Worm (Caenorhabditis elegans): ENCODE measurements around the gene srlf-28.

Gene srlf-28

ce11 chrIV:14387766-14388553 lies 44.3 kb upstream of the srlf-28 start:
- no peak for TF ChIP-seq ztf-1 (GFP tag; conservative IDR thresholded peaks at IDR 0.05)
- TF ChIP-seq nhr-129 (tag; optimal IDR thresholded peaks at IDR 0.05), result no peak
- no peak for TF ChIP-seq snpc-4 (tag; optimal IDR thresholded peaks at IDR 0.05)
- no peak for TF ChIP-seq elt-1 (tag; optimal IDR thresholded peaks at IDR 0.05)
- no peak for TF ChIP-seq nhr-10 (tag; optimal IDR thresholded peaks at IDR 0.05)
- TF ChIP-seq mab-5 (tag; optimal IDR thresholded peaks at IDR 0.05), result no peak
- TF ChIP-seq nhr-237 (tag; optimal IDR thresholded peaks at IDR 0.05), result no peak
- no peak for TF ChIP-seq unc-62 (GFP tag; optimal IDR thresholded peaks at IDR 0.05)
- TF ChIP-seq sma-9 (GFP tag; optimal IDR thresholded peaks at IDR 0.05), result no peak
- no peak for TF ChIP-seq sma-9 (tag; optimal IDR thresholded peaks at IDR 0.05)
- no peak for TF ChIP-seq mdl-1 (tag; optimal IDR thresholded peaks at IDR 0.05)

- peak; percentile 14 for TF ChIP-seq nhr-129 (tag; optimal IDR thresholded peaks at IDR 0.05)
- TF ChIP-seq nhr-77 (tag; optimal IDR thresholded peaks at IDR 0.05), result no peak
Measured at ce11 chrIV:14385140-14385539, 41.5 kb upstream of the srlf-28 start.

ce11 chrIV:14384194-14384593 lies 40.5 kb upstream of the srlf-28 start:
- TF ChIP-seq aly-2 (tag; optimal IDR thresholded peaks at IDR 0.05), result no peak
- no peak for TF ChIP-seq alr-1 (tag; optimal IDR thresholded peaks at IDR 0.05)

ce11 chrIV:14383474-14383873 lies 39.8 kb upstream of the srlf-28 start, which contains the start of gene paqr-3:
TSS of gene paqr-3 (minus strand) at chrIV:14383683.
- TF ChIP-seq unc-62 (GFP tag; optimal IDR thresholded peaks at IDR 0.05) (no peak), peb-1 (tag; optimal IDR thresholded peaks at IDR 0.05) (no peak), elt-3 (tag; optimal IDR thresholded peaks at IDR 0.05) (no peak), mdl-1 (tag; optimal IDR thresholded peaks at IDR 0.05) (no peak), mab-5 (tag; optimal IDR thresholded peaks at IDR 0.05) (no peak), ama-1 (optimal IDR thresholded peaks at IDR 0.05) (no peak), zag-1 (tag; optimal IDR thresholded peaks at IDR 0.05) (no peak), snpc-4 (tag; optimal IDR thresholded peaks at IDR 0.05) (no peak), ceh-16 (tag; optimal IDR thresholded peaks at IDR 0.05) (no peak), lin-11 (tag; optimal IDR thresholded peaks at IDR 0.05) (no peak), nhr-12 (tag; optimal IDR thresholded peaks at IDR 0.05) (no peak), nhr-23 (tag; optimal IDR thresholded peaks at IDR 0.05) (no peak)

ce11 chrIV:14379191-14379590 lies 35.5 kb upstream of the srlf-28 start:
- TF ChIP-seq nhr-10 (tag; optimal IDR thresholded peaks at IDR 0.05), result no peak
- no peak for TF ChIP-seq lsy-2 (tag; optimal IDR thresholded peaks at IDR 0.05)
- TF ChIP-seq nhr-23 (tag; optimal IDR thresholded peaks at IDR 0.05), result no peak
- no peak for TF ChIP-seq lin-13 (GFP tag; optimal IDR thresholded peaks at IDR 0.05)
- TF ChIP-seq lin-39 (tag; optimal IDR thresholded peaks at IDR 0.05), result no peak
- TF ChIP-seq ztf-11 (tag; optimal IDR thresholded peaks at IDR 0.05), result no peak
- TF ChIP-seq snpc-4 (tag; optimal IDR thresholded peaks at IDR 0.05), result no peak

ce11 chrIV:14377850-14378249 lies 34.2 kb upstream of the srlf-28 start:
- TF ChIP-seq elt-1 (tag; optimal IDR thresholded peaks at IDR 0.05) (no peak), ceh-16 (tag; optimal IDR thresholded peaks at IDR 0.05) (no peak), lsy-2 (tag; optimal IDR thresholded peaks at IDR 0.05) (no peak), ama-1 (optimal IDR thresholded peaks at IDR 0.05) (no peak), aly-2 (tag; optimal IDR thresholded peaks at IDR 0.05) (no peak), alr-1 (tag; optimal IDR thresholded peaks at IDR 0.05) (no peak), dmd-4 (tag; optimal IDR thresholded peaks at IDR 0.05) (no peak), crh-2 (tag; optimal IDR thresholded peaks at IDR 0.05) (no peak), nhr-129 (tag; optimal IDR thresholded peaks at IDR 0.05) (no peak), nhr-23 (tag; optimal IDR thresholded peaks at IDR 0.05) (no peak), ztf-11 (tag; optimal IDR thresholded peaks at IDR 0.05) (no peak), mab-5 (tag; optimal IDR thresholded peaks at IDR 0.05) (no peak), mdl-1 (tag; optimal IDR thresholded peaks at IDR 0.05) (no peak), zag-1 (tag; optimal IDR thresholded peaks at IDR 0.05) (no peak), unc-62 (GFP tag; optimal IDR thresholded peaks at IDR 0.05) (no peak)

ce11 chrIV:14377267-14377814 lies 33.7 kb upstream of the srlf-28 start:
- TF ChIP-seq crh-2 (tag; optimal IDR thresholded peaks at IDR 0.05), result no peak
- no peak for TF ChIP-seq lin-39 (tag; optimal IDR thresholded peaks at IDR 0.05)
- no peak for TF ChIP-seq sma-9 (GFP tag; optimal IDR thresholded peaks at IDR 0.05)
- TF ChIP-seq sma-9 (tag; optimal IDR thresholded peaks at IDR 0.05), result no peak
- no peak for TF ChIP-seq nhr-25 (tag; optimal IDR thresholded peaks at IDR 0.05)
- no peak for TF ChIP-seq snpc-4 (tag; optimal IDR thresholded peaks at IDR 0.05)
- no peak for TF ChIP-seq R02D3.7 (tag; optimal IDR thresholded peaks at IDR 0.05)
- TF ChIP-seq ceh-82 (tag; optimal IDR thresholded peaks at IDR 0.05), result no peak
- TF ChIP-seq unc-39 (tag; optimal IDR thresholded peaks at IDR 0.05), result no peak
- no peak for TF ChIP-seq lin-13 (GFP tag; optimal IDR thresholded peaks at IDR 0.05)
- no peak for TF ChIP-seq ama-1 (optimal IDR thresholded peaks at IDR 0.05)
- no peak for TF ChIP-seq nhr-10 (tag; optimal IDR thresholded peaks at IDR 0.05)
- TF ChIP-seq mab-5 (tag; optimal IDR thresholded peaks at IDR 0.05), result no peak
- TF ChIP-seq mbf-1 (tag; optimal IDR thresholded peaks at IDR 0.05), result no peak
- TF ChIP-seq elt-3 (tag; optimal IDR thresholded peaks at IDR 0.05), result no peak
- TF ChIP-seq skn-1 (tag; optimal IDR thresholded peaks at IDR 0.05), result no peak

Measured in whole organism, L2 larva.